Worm (Caenorhabditis elegans) whole organism, L3 larva: ENCODE data around the gene F47B8.14.
A peak's percentile ranks its signal among the peaks of the same experiment; 100 is the strongest.

Experiments used
- R02D3.7 ChIP-seq: fragments of 150-350 bp; optimal IDR thresholded peaks from 2 replicates; lab custom pipeline; 2014; ENCODE audit warnings: missing biosample characterization, missing genetic modification characterization
- aly-2 ChIP-seq: fragments of 150-350 bp; optimal IDR thresholded peaks from 2 replicates; lab custom pipeline; 2014; ENCODE audit warnings: missing biosample characterization, missing genetic modification characterization
- ama-1 ChIP-seq: fragments of 150-350 bp; optimal IDR thresholded peaks from 2 replicates; lab custom pipeline; 2018
- ceh-16 ChIP-seq: sonication (generic microtip); optimal IDR thresholded peaks from 2 replicates; lab custom pipeline; 2017; ENCODE audit warnings: missing biosample characterization, missing genetic modification characterization
- ceh-28 ChIP-seq: fragments of 150-350 bp; optimal IDR thresholded peaks from 2 replicates; lab custom pipeline; 2014; ENCODE audit warnings: missing biosample characterization, missing genetic modification reagents, missing genetic modification characterization
- ceh-9 ChIP-seq: sonication (generic microtip); optimal IDR thresholded peaks from 2 replicates; lab custom pipeline; 2018; ENCODE audit warnings: missing biosample characterization, missing genetic modification characterization
- egl-27 ChIP-seq: sonication (generic microtip); optimal IDR thresholded peaks from 4 replicates; lab custom pipeline; 2017; ENCODE audit warnings: missing biosample characterization, missing genetic modification reagents, missing genetic modification characterization
- elt-1 ChIP-seq: fragments of 150-350 bp; optimal IDR thresholded peaks from 2 replicates; lab custom pipeline; 2014; ENCODE audit warnings: missing biosample characterization, missing genetic modification characterization
- elt-2 ChIP-seq: sonication (generic microtip); optimal IDR thresholded peaks from 2 replicates; lab custom pipeline; 2016; ENCODE audit warnings: missing genetic modification reagents, mild to moderate bottlenecking, missing genetic modification characterization, missing compliant biosample characterization
- eor-1 ChIP-seq, 2 experiments: fragments of 150-350 bp; optimal IDR thresholded peaks; 2 replicates each; lab custom pipeline; 2014 to 2018; ENCODE audit warnings: missing biosample characterization in 2 of 2, missing genetic modification characterization in 2 of 2
- fkh-10 ChIP-seq: sonication (generic microtip); optimal IDR thresholded peaks from 2 replicates; lab custom pipeline; 2017; ENCODE audit warnings: missing biosample characterization, missing genetic modification reagents, missing genetic modification characterization
- jun-1 ChIP-seq: fragments of 150-350 bp; optimal IDR thresholded peaks from 2 replicates; lab custom pipeline; 2014; ENCODE audit warnings: missing biosample characterization, missing genetic modification reagents, missing genetic modification characterization
- lin-15B ChIP-seq: fragments of 150-350 bp; optimal IDR thresholded peaks from 2 replicates; lab custom pipeline; 2014; ENCODE audit warnings: missing biosample characterization, missing genetic modification characterization
- lin-39 ChIP-seq: fragments of 150-350 bp; optimal IDR thresholded peaks from 2 replicates; lab custom pipeline; 2018; ENCODE audit warnings: missing biosample characterization, missing genetic modification reagents, missing genetic modification characterization
- lsy-12 ChIP-seq: sonication (generic microtip); optimal IDR thresholded peaks from 2 replicates; lab custom pipeline; 2016; ENCODE audit warnings: mild to moderate bottlenecking, missing genetic modification characterization, missing compliant biosample characterization
- mdl-1 ChIP-seq: fragments of 150-350 bp; optimal IDR thresholded peaks from 2 replicates; lab custom pipeline; 2014; ENCODE audit warnings: missing biosample characterization, missing genetic modification characterization
- mml-1 ChIP-seq: fragments of 150-350 bp; sonication (generic microtip); optimal IDR thresholded peaks from 3 replicates; lab custom pipeline; 2014; ENCODE audit warnings: missing biosample characterization, missing genetic modification characterization
- nfya-1 ChIP-seq: sonication (generic microtip); optimal IDR thresholded peaks from 2 replicates; lab custom pipeline; 2017; ENCODE audit warnings: missing genetic modification characterization, mild to moderate bottlenecking, missing compliant biosample characterization, antibody characterized with exemption, moderate library complexity; ENCODE audit not compliant: insufficient read depth
- nhr-11 ChIP-seq: fragments of 150-350 bp; optimal IDR thresholded peaks from 2 replicates; lab custom pipeline; 2014; ENCODE audit warnings: missing biosample characterization, missing genetic modification characterization
- nhr-23 ChIP-seq: fragments of 150-350 bp; optimal IDR thresholded peaks from 2 replicates; lab custom pipeline; 2014; ENCODE audit warnings: missing biosample characterization, missing genetic modification reagents, missing genetic modification characterization
- nhr-25 ChIP-seq: sonication (generic microtip); optimal IDR thresholded peaks from 2 replicates; lab custom pipeline; 2017; ENCODE audit warnings: missing biosample characterization, missing genetic modification characterization
- nhr-28 ChIP-seq: fragments of 150-350 bp; optimal IDR thresholded peaks from 2 replicates; lab custom pipeline; 2014; ENCODE audit warnings: missing biosample characterization, missing genetic modification characterization
- nhr-67 ChIP-seq: fragments of 150-350 bp; optimal IDR thresholded peaks from 2 replicates; lab custom pipeline; 2014; ENCODE audit warnings: missing biosample characterization, missing genetic modification characterization
- pha-4 ChIP-seq: fragments of 150-350 bp; optimal IDR thresholded peaks from 2 replicates; lab custom pipeline; 2014; ENCODE audit warnings: missing biosample characterization, missing genetic modification reagents, missing genetic modification characterization
- pqm-1 ChIP-seq: fragments of 150-350 bp; optimal IDR thresholded peaks from 2 replicates; lab custom pipeline; 2017; ENCODE audit warnings: missing biosample characterization, missing genetic modification characterization, inconsistent platforms
- sea-2 ChIP-seq: fragments of 150-350 bp; sonication (generic microtip); optimal IDR thresholded peaks from 4 replicates; lab custom pipeline; 2014; ENCODE audit warnings: missing biosample characterization, missing genetic modification reagents, missing genetic modification characterization
- skn-1 ChIP-seq: fragments of 150-350 bp; optimal IDR thresholded peaks from 2 replicates; lab custom pipeline; 2014; ENCODE audit warnings: missing biosample characterization, missing genetic modification characterization
- tbx-2 ChIP-seq: sonication (generic microtip); optimal IDR thresholded peaks from 2 replicates; lab custom pipeline; 2016; ENCODE audit warnings: mild to moderate bottlenecking, missing genetic modification characterization, missing compliant biosample characterization
- ztf-11 ChIP-seq: fragments of 150-350 bp; optimal IDR thresholded peaks from 2 replicates; lab custom pipeline; 2014; ENCODE audit warnings: missing biosample characterization, missing genetic modification characterization

The F47B8.14 gene

DNA sequence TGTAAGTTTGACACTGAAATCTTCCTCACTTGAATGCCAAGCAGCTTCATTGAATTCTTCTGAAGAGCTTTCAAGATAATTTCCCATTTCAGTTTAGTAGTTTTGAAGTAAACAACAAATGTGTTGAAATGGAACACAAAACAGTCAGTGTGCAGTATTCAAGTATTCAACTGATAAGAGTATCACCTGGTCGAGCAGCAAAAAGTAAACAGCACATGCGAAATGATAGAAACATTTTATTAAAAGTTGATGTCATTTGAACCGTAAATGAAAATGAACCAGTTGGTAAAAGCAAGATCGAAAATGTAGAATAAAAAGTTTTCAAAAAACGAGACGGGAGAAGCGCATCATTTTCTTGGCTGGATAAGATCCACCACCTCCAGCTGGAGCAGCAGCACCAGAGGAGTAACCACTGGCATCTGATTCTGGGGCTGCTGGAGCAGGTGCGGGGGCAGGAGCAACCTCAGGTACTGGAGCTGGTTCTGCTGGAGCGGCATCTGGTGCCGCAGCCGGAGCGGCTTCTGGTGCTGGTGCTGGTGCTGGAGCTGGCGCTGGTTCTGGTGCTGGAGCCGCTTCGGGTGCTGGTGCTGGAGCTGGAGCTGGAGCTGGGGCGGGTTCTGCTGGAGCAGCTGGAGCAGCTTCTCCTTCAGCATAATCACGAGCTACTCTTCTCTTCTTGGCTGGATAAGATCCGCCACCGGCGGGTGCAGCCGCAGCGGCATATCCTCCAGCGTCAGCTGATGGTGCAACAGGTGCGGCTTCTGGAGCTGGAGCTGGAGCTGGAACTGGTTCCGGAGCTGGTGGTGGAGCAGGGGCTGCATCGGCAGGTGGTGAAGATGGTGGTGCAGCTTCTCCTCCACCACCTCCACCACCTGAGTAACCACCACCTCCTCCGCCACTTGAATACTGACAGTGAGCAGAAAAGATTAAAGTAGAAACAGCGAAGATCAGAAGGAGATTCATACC lies 4.4 kb downstream of the F47B8.14 start, which contains the start of the genes F47B8.4 and F47B8.18:
Gene F47B8.4, minus strand, starts transcription at position 172 of the 966 bp plus-strand sequence.
Gene F47B8.18, minus strand, starts transcription at position 963 of the 966 bp plus-strand sequence.
- TF ChIP-seq elt-2 (tag; lab: Kevin White, UChicago) (peak; percentile 69), pha-4 (tag; lab: Kevin White, UChicago) (peak; percentile 90), nfya-1 (tag; lab: Kevin White, UChicago) (no peak), pqm-1 (tag; lab: Kevin White, UChicago) (peak; percentile 59)

DNA sequence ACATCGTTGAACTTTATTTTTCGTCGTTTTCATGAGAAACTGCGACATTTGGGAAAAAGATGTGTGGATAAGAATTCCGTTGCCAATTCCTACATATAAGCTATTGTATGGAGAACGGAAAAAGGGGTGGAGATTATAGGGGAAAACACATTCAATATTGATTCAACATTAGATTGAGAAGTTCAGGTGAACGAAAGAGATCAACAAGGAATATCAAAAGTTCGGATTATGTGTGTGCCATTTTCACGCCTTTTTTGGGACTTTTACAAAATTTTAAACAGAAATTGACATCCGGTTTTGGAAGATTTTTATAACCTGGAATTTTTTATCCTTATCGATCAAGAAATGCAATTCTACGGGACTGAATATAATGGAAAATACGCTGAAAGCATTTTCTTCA lies 7.4 kb downstream of the F47B8.14 start, which contains the start of gene F47B8.5:
Gene F47B8.5, minus strand, starts transcription at position 101 of the 400 bp plus-strand sequence.
- TF ChIP-seq ceh-9 (tag; lab: Kevin White, UChicago) (no peak), jun-1 (no peak), nhr-23 (tag; lab: Kevin White, UChicago) (no peak), fkh-10 (no peak), eor-1 (tag; optimal IDR thresholded peaks at IDR 0.05; lab: Kevin White, UChicago) (no peak), pqm-1 (tag; lab: Kevin White, UChicago) (no peak), lsy-12 (no peak), tbx-2 (no peak), lin-39 (no peak), egl-27 (no peak), nhr-11 (tag; lab: Kevin White, UChicago) (no peak)

DNA sequence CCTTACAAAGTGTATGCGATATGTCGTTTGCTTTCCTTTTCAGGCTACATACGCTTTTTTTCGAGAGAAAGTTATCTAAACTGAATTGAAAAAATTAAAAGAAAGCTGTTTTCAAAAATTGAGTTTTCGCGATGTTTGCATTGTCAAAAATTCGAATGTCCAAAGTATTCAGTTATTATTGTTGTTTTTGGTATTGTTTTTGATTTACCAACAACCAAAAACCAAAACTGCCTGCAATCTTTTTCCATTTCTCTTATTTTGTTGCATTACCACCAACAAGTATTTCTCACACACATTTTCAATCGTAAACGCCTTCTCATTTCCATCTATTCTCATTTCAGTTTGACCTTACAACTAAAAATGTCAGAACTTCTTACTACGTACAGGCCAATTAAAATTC lies 8.5 kb downstream of the F47B8.14 start, which contains the start of gene pepm-1:
Gene pepm-1, plus strand, starts transcription at position 301 of the 400 bp plus-strand sequence.
- TF ChIP-seq lin-39: no peak
- TF ChIP-seq nhr-67 (tag; lab: Kevin White, UChicago): no peak
- no peak for TF ChIP-seq aly-2 (tag; lab: Kevin White, UChicago)
- no peak for TF ChIP-seq ceh-16 (tag; lab: Kevin White, UChicago)
- TF ChIP-seq sea-2: no peak
- TF ChIP-seq ceh-9 (tag; lab: Kevin White, UChicago): no peak
- no peak for TF ChIP-seq ama-1 (lab: Kevin White, UChicago)
- no peak for TF ChIP-seq elt-1 (tag; lab: Kevin White, UChicago)
- no peak for TF ChIP-seq mml-1 (tag; lab: Kevin White, UChicago)
- no peak for TF ChIP-seq egl-27
- TF ChIP-seq tbx-2: no peak
- TF ChIP-seq R02D3.7 (tag; lab: Kevin White, UChicago): no peak

DNA sequence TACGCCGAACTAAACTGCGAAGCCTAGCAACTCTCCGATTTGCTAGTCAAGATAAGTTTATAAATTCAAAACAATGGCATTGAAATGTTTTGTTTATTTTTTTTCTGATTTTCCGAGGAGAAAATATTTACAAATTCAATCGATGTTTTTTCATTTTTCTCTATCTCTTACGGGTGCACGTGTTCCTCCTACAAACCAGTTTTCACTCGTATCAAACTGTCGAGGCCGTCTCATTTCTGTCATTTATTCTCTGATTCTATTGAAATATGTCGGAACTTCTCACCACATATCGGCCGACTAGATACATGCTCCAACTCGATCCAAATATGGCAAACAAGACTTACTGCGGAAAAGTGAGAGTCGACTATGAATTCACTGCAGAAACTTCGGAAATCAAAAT lies 11.1 kb downstream of the F47B8.14 start, which contains the start of gene F47B8.8:
Gene F47B8.8, plus strand, starts transcription at position 257 of the 400 bp plus-strand sequence.
- TF ChIP-seq nhr-25 (tag; lab: Kevin White, UChicago) (peak; percentile 4), skn-1 (tag; lab: Kevin White, UChicago) (no peak), mdl-1 (tag; lab: Kevin White, UChicago) (no peak), ztf-11 (tag; lab: Kevin White, UChicago) (no peak)

DNA sequence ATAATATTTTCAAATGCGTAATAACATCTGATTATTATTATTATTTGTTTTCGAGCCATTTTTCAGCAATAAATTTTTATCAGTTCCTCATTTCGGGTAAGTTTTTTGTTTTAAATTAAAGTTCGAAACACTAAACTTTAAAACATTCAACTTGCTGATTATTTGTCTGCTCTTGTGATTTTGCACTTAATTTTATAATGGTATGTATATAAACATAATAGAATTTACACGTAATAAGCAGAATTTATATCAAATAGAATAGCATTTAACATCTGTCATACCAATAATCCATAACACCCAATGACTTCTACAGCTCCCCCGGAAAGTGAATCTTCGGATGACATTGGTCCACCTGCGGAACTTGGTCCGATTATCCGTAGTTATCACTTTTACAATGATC lies 12.8 kb downstream of the F47B8.14 start, which contains the start of gene srm-4:
Gene srm-4, plus strand, starts transcription at position 301 of the 400 bp plus-strand sequence.
- TF ChIP-seq eor-1 (tag; optimal IDR thresholded peaks at IDR 0.05; lab: Kevin White, UChicago) (no peak), sea-2 (no peak), nhr-28 (tag; lab: Kevin White, UChicago) (no peak), nhr-23 (tag; lab: Kevin White, UChicago) (no peak), mml-1 (tag; lab: Kevin White, UChicago) (no peak), lin-15B (tag; lab: Kevin White, UChicago) (no peak)

DNA sequence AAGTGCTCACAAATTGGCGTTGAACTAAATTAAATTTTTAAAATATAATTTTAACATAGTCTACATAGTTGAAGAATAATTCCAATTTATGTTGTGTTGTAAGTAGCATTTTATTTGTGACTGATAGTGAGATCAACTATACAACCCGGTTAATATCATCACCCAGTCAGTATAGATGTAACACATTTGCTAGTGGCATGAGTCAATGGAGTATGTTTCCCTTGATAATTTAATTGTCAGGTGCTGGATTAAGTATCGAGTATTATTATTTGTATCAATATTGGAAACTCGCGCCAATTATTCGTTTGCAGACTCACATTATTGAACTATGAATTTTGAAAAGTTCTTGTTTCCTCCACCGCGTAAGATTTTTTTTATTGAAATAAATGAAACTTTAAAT lies 14.6 kb downstream of the F47B8.14 start, which contains the start of gene srm-5:
Gene srm-5, plus strand, starts transcription at position 301 of the 400 bp plus-strand sequence.
- TF ChIP-seq ceh-28 (tag; lab: Kevin White, UChicago): no peak
- no peak for TF ChIP-seq eor-1 (tag; optimal IDR thresholded peaks at IDR 0.05; lab: Kevin White, UChicago)
